Fruit fly (Drosophila melanogaster) S2 (cell line): ENCODE results near the gene Chsy.

ENCODE experiments used
- CG8478 ChIP-seq: fragments of >200 bp; optimal IDR thresholded peaks from 2 replicates; lab custom pipeline; 2018
- CTCF ChIP-seq, 2 experiments: fragments of >200 bp; optimal IDR thresholded peaks; 2 replicates each; lab custom pipeline; 2018

dm6 chrX:15575557-15575956, 17.8 kb downstream of the Chsy start, which contains the start of gene CG42299:
- TF ChIP-seq CTCF (optimal IDR thresholded peaks at IDR 0.05; lab: Kevin White, UChicago) (no peak), CG8478 (no peak)
